Worm (Caenorhabditis elegans) whole organism, mixed stage, embryonic: ENCODE results near the gene Y81G3A.4.

ENCODE experiments used
- M03D4.4 ChIP-seq: sonication (generic microtip); optimal IDR thresholded peaks from 2 replicates; lab custom pipeline; 2017; ENCODE audit warnings: mild to moderate bottlenecking, missing genetic modification characterization, missing compliant biosample characterization
- bed-3 ChIP-seq: fragments of 200-800 bp; sonication (Bioruptor generic); optimal IDR thresholded peaks from 3 replicates; lab custom pipeline; 2018; ENCODE audit warnings: mild to moderate bottlenecking, missing genetic modification characterization, moderate library complexity, missing compliant biosample characterization
- blmp-1 ChIP-seq: fragments of 150-350 bp; optimal IDR thresholded peaks from 2 replicates; lab custom pipeline; 2014; ENCODE audit warnings: missing biosample characterization, missing genetic modification characterization
- ceh-39 ChIP-seq: fragments of 150-350 bp; optimal IDR thresholded peaks from 2 replicates; lab custom pipeline; 2014; ENCODE audit warnings: missing biosample characterization, missing genetic modification characterization
- ceh-43 ChIP-seq: fragments of 200-800 bp; sonication (Bioruptor generic); optimal IDR thresholded peaks from 2 replicates; lab custom pipeline; 2018; ENCODE audit warnings: mild to moderate bottlenecking, missing genetic modification characterization, moderate library complexity, missing compliant biosample characterization
- ceh-83 ChIP-seq: fragments of 200-800 bp; sonication (Bioruptor generic); optimal IDR thresholded peaks from 2 replicates; lab custom pipeline; 2018; ENCODE audit warnings: mild to moderate bottlenecking, missing genetic modification characterization, missing compliant biosample characterization
- ces-1 ChIP-seq: fragments of 150-350 bp; optimal IDR thresholded peaks from 2 replicates; lab custom pipeline; 2014; ENCODE audit warnings: missing biosample characterization, missing genetic modification reagents, missing genetic modification characterization
- cnd-1 ChIP-seq: fragments of 200-800 bp; sonication (Bioruptor generic); optimal IDR thresholded peaks from 2 replicates; lab custom pipeline; 2018; ENCODE audit warnings: mild to moderate bottlenecking, missing genetic modification characterization, missing compliant biosample characterization
- drap-1 ChIP-seq: fragments of 200-800 bp; sonication (Bioruptor generic); optimal IDR thresholded peaks from 3 replicates; lab custom pipeline; 2018; ENCODE audit warnings: mild to moderate bottlenecking, missing genetic modification characterization, missing compliant biosample characterization
- elt-1 ChIP-seq: sonication (generic microtip); optimal IDR thresholded peaks from 2 replicates; lab custom pipeline; 2017; ENCODE audit warnings: missing genetic modification characterization, mild to moderate bottlenecking, missing compliant biosample characterization, antibody characterized with exemption, moderate library complexity, borderline replicate concordance; ENCODE audit not compliant: insufficient read depth
- elt-3 ChIP-seq: fragments of 150-350 bp; optimal IDR thresholded peaks from 2 replicates; lab custom pipeline; 2014; ENCODE audit warnings: missing biosample characterization, missing genetic modification characterization
- flh-1 ChIP-seq: fragments of 200-800 bp; sonication (Bioruptor generic); optimal IDR thresholded peaks from 2 replicates; lab custom pipeline; 2018; ENCODE audit warnings: mild to moderate bottlenecking, missing genetic modification characterization, moderate library complexity, missing compliant biosample characterization
- ham-2 ChIP-seq: fragments of 200-800 bp; sonication (Bioruptor generic); optimal IDR thresholded peaks from 2 replicates; lab custom pipeline; 2018; ENCODE audit warnings: mild to moderate bottlenecking, missing genetic modification characterization, missing compliant biosample characterization
- hlh-1 ChIP-seq: fragments of 150-350 bp; optimal IDR thresholded peaks from 2 replicates; lab custom pipeline; 2014; ENCODE audit warnings: missing biosample characterization, missing genetic modification reagents, missing genetic modification characterization
- lin-13 ChIP-seq: fragments of 150-350 bp; optimal IDR thresholded peaks from 2 replicates; lab custom pipeline; 2014; ENCODE audit warnings: missing biosample characterization, missing genetic modification characterization
- lin-32 ChIP-seq: fragments of 200-800 bp; sonication (Bioruptor generic); optimal IDR thresholded peaks from 2 replicates; lab custom pipeline; 2018; ENCODE audit warnings: mild to moderate bottlenecking, missing genetic modification characterization, missing compliant biosample characterization
- lsy-2 ChIP-seq: fragments of 150-350 bp; optimal IDR thresholded peaks from 2 replicates; lab custom pipeline; 2014; ENCODE audit warnings: missing biosample characterization, missing genetic modification characterization
- mab-5 ChIP-seq: fragments of 150-350 bp; optimal IDR thresholded peaks from 2 replicates; lab custom pipeline; 2014; ENCODE audit warnings: missing biosample characterization, missing genetic modification characterization
- mep-1 ChIP-seq: fragments of 150-350 bp; optimal IDR thresholded peaks from 2 replicates; lab custom pipeline; 2017; ENCODE audit warnings: missing biosample characterization, missing genetic modification reagents, missing genetic modification characterization, inconsistent platforms
- mls-2 ChIP-seq: sonication (generic microtip); optimal IDR thresholded peaks from 2 replicates; lab custom pipeline; 2016; ENCODE audit warnings: mild to moderate bottlenecking, missing genetic modification characterization, moderate library complexity, missing compliant biosample characterization
- nhr-12 ChIP-seq: fragments of 150-350 bp; optimal IDR thresholded peaks from 2 replicates; lab custom pipeline; 2014; ENCODE audit warnings: missing biosample characterization, missing genetic modification characterization
- nhr-2 ChIP-seq: fragments of 150-350 bp; optimal IDR thresholded peaks from 2 replicates; lab custom pipeline; 2014; ENCODE audit warnings: missing biosample characterization, missing genetic modification characterization
- nhr-237 ChIP-seq: fragments of 150-350 bp; optimal IDR thresholded peaks from 2 replicates; lab custom pipeline; 2014; ENCODE audit warnings: missing biosample characterization, missing genetic modification characterization
- nhr-28 ChIP-seq: fragments of 150-350 bp; optimal IDR thresholded peaks from 2 replicates; lab custom pipeline; 2014; ENCODE audit warnings: missing biosample characterization, missing genetic modification characterization
- nhr-76 ChIP-seq: sonication (generic microtip); optimal IDR thresholded peaks from 2 replicates; lab custom pipeline; 2017; ENCODE audit warnings: missing biosample characterization, missing genetic modification characterization
- pha-4 ChIP-seq: fragments of 150-350 bp; optimal IDR thresholded peaks from 2 replicates; lab custom pipeline; 2018; ENCODE audit warnings: missing biosample characterization, missing genetic modification reagents, missing genetic modification characterization
- snpc-4 ChIP-seq: fragments of 150-350 bp; optimal IDR thresholded peaks from 2 replicates; lab custom pipeline; 2014; ENCODE audit warnings: missing biosample characterization, missing genetic modification characterization
- sptf-1 ChIP-seq: sonication (generic microtip); optimal IDR thresholded peaks from 2 replicates; lab custom pipeline; 2017; ENCODE audit warnings: mild to moderate bottlenecking, missing genetic modification characterization, moderate library complexity, missing compliant biosample characterization
- tbx-8 ChIP-seq: fragments of 200-800 bp; sonication (Bioruptor generic); optimal IDR thresholded peaks from 2 replicates; lab custom pipeline; 2018; ENCODE audit warnings: mild to moderate bottlenecking, missing genetic modification characterization, moderate library complexity, missing compliant biosample characterization
- unc-120 ChIP-seq: sonication (generic microtip); optimal IDR thresholded peaks from 2 replicates; lab custom pipeline; 2017; ENCODE audit warnings: missing genetic modification characterization, missing compliant biosample characterization; ENCODE audit not compliant: poor library complexity, severe bottlenecking
- unc-39 ChIP-seq: fragments of 150-350 bp; optimal IDR thresholded peaks from 2 replicates; lab custom pipeline; 2014; ENCODE audit warnings: missing biosample characterization, missing genetic modification characterization
- unc-62 ChIP-seq: fragments of 150-350 bp; optimal IDR thresholded peaks from 2 replicates; lab custom pipeline; 2014; ENCODE audit warnings: missing biosample characterization, missing genetic modification reagents, missing genetic modification characterization
- zip-8 ChIP-seq: fragments of 150-350 bp; optimal IDR thresholded peaks from 2 replicates; lab custom pipeline; 2014; ENCODE audit warnings: missing biosample characterization, missing genetic modification characterization

Gene Y81G3A.4

ce11 chrII:13116710-13117109, 25.5 kb downstream of the Y81G3A.4 start, which contains the start of gene rict-1:
Gene rict-1, minus strand, starts transcription at chrII:13116810.
- TF ChIP-seq unc-39 (tag; lab: Kevin White, UChicago), result no peak
- no peak for TF ChIP-seq ces-1 (GFP tag; lab: Kevin White, UChicago)
- no peak for TF ChIP-seq ceh-83

- no peak for TF ChIP-seq blmp-1 (tag; lab: Kevin White, UChicago)
- TF ChIP-seq bed-3 (GFP tag; lab: Kevin White, UChicago), result no peak
- no peak for TF ChIP-seq elt-3 (tag; lab: Kevin White, UChicago)
- TF ChIP-seq nhr-76 (tag; lab: Kevin White, UChicago), result no peak
- TF ChIP-seq ces-1 (GFP tag; lab: Kevin White, UChicago), result peak; percentile 55
- no peak for TF ChIP-seq nhr-28
- no peak for TF ChIP-seq lin-13 (tag; lab: Kevin White, UChicago)
- no peak for TF ChIP-seq M03D4.4
- no peak for TF ChIP-seq nhr-237 (tag; lab: Kevin White, UChicago)
- no peak for TF ChIP-seq zip-8
- peak; percentile 20 for TF ChIP-seq mep-1 (tag; lab: Kevin White, UChicago)
- TF ChIP-seq flh-1 (GFP tag; lab: Kevin White, UChicago), result no peak
- TF ChIP-seq mls-2 (tag; lab: Kevin White, UChicago), result no peak
- TF ChIP-seq ceh-43 (GFP tag; lab: Kevin White, UChicago), result no peak
- TF ChIP-seq lsy-2, result peak; percentile 14
- no peak for TF ChIP-seq mab-5 (tag; lab: Kevin White, UChicago)
- TF ChIP-seq unc-39 (tag; lab: Kevin White, UChicago), result no peak
- peak; percentile 61 for TF ChIP-seq sptf-1
- TF ChIP-seq ham-2 (GFP tag; lab: Kevin White, UChicago), result no peak
- no peak for TF ChIP-seq snpc-4 (tag; lab: Kevin White, UChicago)
- TF ChIP-seq tbx-8 (GFP tag; lab: Kevin White, UChicago), result no peak
- no peak for TF ChIP-seq unc-62 (GFP tag; lab: Kevin White, UChicago)
- TF ChIP-seq ceh-83, result no peak
- TF ChIP-seq nhr-2 (tag; lab: Kevin White, UChicago), result no peak
- no peak for TF ChIP-seq hlh-1
- no peak for TF ChIP-seq ceh-39 (tag; lab: Kevin White, UChicago)
Observed at ce11 chrII:13117135-13117534, 25.9 kb downstream of the Y81G3A.4 start, which contains the start of gene gfm-1. Gene gfm-1, plus strand, starts transcription at chrII:13117483.

DNA sequence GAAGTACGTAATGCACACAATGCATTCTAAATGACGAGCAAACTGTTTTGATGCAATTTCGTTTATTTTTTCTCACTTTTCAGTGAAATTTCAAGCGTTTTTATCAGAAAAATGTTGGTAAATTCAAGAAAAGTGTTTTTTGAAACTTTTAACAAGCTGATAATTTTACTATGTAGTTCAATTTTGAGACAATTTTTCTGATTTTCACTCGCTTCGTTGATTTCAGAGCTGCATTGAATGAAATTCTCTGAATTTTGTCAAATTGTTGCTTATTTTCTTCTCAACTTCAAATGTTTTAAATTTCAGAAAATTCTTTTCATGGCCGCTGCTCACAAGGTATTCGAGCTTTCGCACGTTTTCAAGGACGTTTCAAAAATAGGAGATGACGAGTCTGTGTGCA, 31.5 kb downstream of the Y81G3A.4 start, which contains the start of gene bath-45:
Gene bath-45 (plus strand): TSS at position 301 of the 400 bp plus-strand sequence.
- TF ChIP-seq tbx-8 (GFP tag; lab: Kevin White, UChicago), result no peak
- no peak for TF ChIP-seq lin-32 (GFP tag; lab: Kevin White, UChicago)
- no peak for TF ChIP-seq ham-2 (GFP tag; lab: Kevin White, UChicago)
- no peak for TF ChIP-seq elt-3 (tag; lab: Kevin White, UChicago)
- no peak for TF ChIP-seq mls-2 (tag; lab: Kevin White, UChicago)
- TF ChIP-seq ceh-83, result no peak
- no peak for TF ChIP-seq nhr-12 (tag; lab: Kevin White, UChicago)
- no peak for TF ChIP-seq blmp-1 (tag; lab: Kevin White, UChicago)
- TF ChIP-seq nhr-28, result no peak
- TF ChIP-seq unc-120, result no peak
- no peak for TF ChIP-seq ceh-43 (GFP tag; lab: Kevin White, UChicago)
- TF ChIP-seq M03D4.4, result no peak

- no peak for TF ChIP-seq cnd-1 (tag; lab: Kevin White, UChicago)
- TF ChIP-seq lin-13 (tag; lab: Kevin White, UChicago), result no peak
- TF ChIP-seq flh-1 (GFP tag; lab: Kevin White, UChicago), result no peak
- no peak for TF ChIP-seq ceh-83
- no peak for TF ChIP-seq drap-1 (GFP tag; lab: Kevin White, UChicago)
- TF ChIP-seq mls-2 (tag; lab: Kevin White, UChicago), result no peak
- no peak for TF ChIP-seq pha-4
- no peak for TF ChIP-seq nhr-2 (tag; lab: Kevin White, UChicago)
- TF ChIP-seq mab-5 (tag; lab: Kevin White, UChicago), result no peak
- TF ChIP-seq hlh-1, result no peak
- no peak for TF ChIP-seq lsy-2
Observed at ce11 chrII:13129602-13130001, 38.4 kb downstream of the Y81G3A.4 start, which contains the start of gene F29C12.6. Gene F29C12.6, plus strand, starts transcription at chrII:13129902.

DNA sequence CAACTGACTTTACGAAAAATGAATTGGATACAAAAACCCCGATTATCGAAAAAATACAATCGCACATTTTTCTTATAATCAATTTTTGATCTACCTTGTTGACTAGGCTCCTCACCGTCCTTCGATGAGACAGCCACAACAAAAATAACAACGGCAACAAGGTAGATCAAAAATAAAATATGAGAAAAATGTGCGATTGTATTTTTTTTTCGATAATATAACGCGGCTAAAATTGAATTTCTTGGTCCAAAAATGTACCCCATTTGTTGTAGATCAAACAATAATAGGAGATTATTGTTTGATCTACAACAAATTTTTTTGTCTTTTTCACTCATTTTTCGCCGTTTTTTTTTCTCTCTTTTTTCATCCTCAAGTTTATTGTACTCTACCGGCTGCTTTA, 39.4 kb downstream of the Y81G3A.4 start:
- no peak for TF ChIP-seq flh-1 (GFP tag; lab: Kevin White, UChicago)
- TF ChIP-seq nhr-76 (tag; lab: Kevin White, UChicago), result no peak
- no peak for TF ChIP-seq mab-5 (tag; lab: Kevin White, UChicago)
- TF ChIP-seq elt-1 (tag; lab: Kevin White, UChicago), result no peak
- TF ChIP-seq ceh-83, result no peak
- no peak for TF ChIP-seq mep-1 (tag; lab: Kevin White, UChicago)
